Worm (Caenorhabditis elegans) whole organism, young adult: ENCODE data around the gene tag-131.

ENCODE experiments used
- atf-7 ChIP-seq: sonication (generic microtip); optimal IDR thresholded peaks from 2 replicates; lab custom pipeline; 2017; ENCODE audit warnings: mild to moderate bottlenecking, missing genetic modification characterization, missing compliant biosample characterization
- ceh-58 ChIP-seq: fragments of 200-800 bp; sonication (Bioruptor generic); IDR thresholded peaks from 2 replicates; pipeline ENCODE4 v1.3.6; 2022; ENCODE audit warnings: missing genetic modification characterization, missing compliant biosample characterization
- hsf-1 ChIP-seq: fragments of 200-800 bp; sonication (Bioruptor generic); IDR thresholded peaks from 2 replicates; pipeline ENCODE4 v1.3.6; 2022; ENCODE audit warnings: missing genetic modification reagents, missing genetic modification characterization, missing compliant biosample characterization
- let-607 ChIP-seq, 2 experiments: fragments of 200-800 bp in 1 of 2; sonication (Bioruptor generic) in 1 of 2; sonication (generic microtip) in 1 of 2; optimal IDR thresholded peaks; 2 replicates each; lab custom pipeline; 2016 to 2018; ENCODE audit warnings: mild to moderate bottlenecking in 2 of 2, missing compliant biosample characterization in 2 of 2, missing genetic modification characterization in 2 of 2, moderate library complexity in 2 of 2, missing genotype in 1 of 2
- sdz-38 ChIP-seq: sonication (generic microtip); optimal IDR thresholded peaks from 2 replicates; lab custom pipeline; 2016; ENCODE audit warnings: missing genotype, missing genetic modification characterization, missing compliant biosample characterization

- TF ChIP-seq atf-7 = no peak
- TF ChIP-seq let-607 (tag; optimal IDR thresholded peaks at IDR 0.05; lab: Kevin White, UChicago) = no peak
- no peak for TF ChIP-seq ceh-58 (GFP tag; lab: Robert Waterston, UW)
- TF ChIP-seq sdz-38 = no peak
- TF ChIP-seq hsf-1 (GFP tag; lab: Robert Waterston, UW) = no peak
These were observed 48.1 kb upstream of the tag-131 start, which contains the start of the genes sftb-1 and R10E4.1 for ce11 chrIII:4269220-4269935.
